Fruit fly (Drosophila melanogaster) whole organism, embryonic: ENCODE results near the gene Plc21C.

Experiments
- ATbp ChIP-seq: fragments of 200-800 bp; sonication (Bioruptor generic); optimal IDR thresholded peaks from 2 replicates; lab custom pipeline; 2017; ENCODE audit warnings: missing biosample characterization, mild to moderate bottlenecking, missing genetic modification characterization, missing genetic modification reagents
- Asciz ChIP-seq: fragments of 200-800 bp; sonication (Bioruptor generic); optimal IDR thresholded peaks from 2 replicates; lab custom pipeline; 2017; ENCODE audit warnings: missing biosample characterization, mild to moderate bottlenecking, missing genetic modification characterization, missing genetic modification reagents
- BEAF-32 ChIP-seq: fragments of 200-800 bp; sonication (Bioruptor generic); optimal IDR thresholded peaks from 3 replicates; lab custom pipeline; 2017; ENCODE audit warnings: missing biosample characterization, missing genetic modification characterization, mild to moderate bottlenecking, moderate library complexity, missing genetic modification reagents
- Bgb ChIP-seq: fragments of 200-800 bp; sonication (Bioruptor generic); IDR thresholded peaks from 2 replicates; pipeline ENCODE4 v1.3.6; 2022; ENCODE audit warnings: missing biosample characterization, missing genetic modification characterization; ENCODE audit not compliant: partially characterized antibody
- C15 ChIP-seq: fragments of 200-800 bp; sonication (Bioruptor generic); IDR thresholded peaks from 3 replicates; pipeline ENCODE4 v1.3.6; 2022; ENCODE audit warnings: missing biosample characterization, missing genetic modification characterization
- CG10462 ChIP-seq: fragments of 200-800 bp; sonication (Bioruptor generic); optimal IDR thresholded peaks from 2 replicates; lab custom pipeline; 2016; ENCODE audit warnings: missing biosample characterization, missing genetic modification characterization
- CG11696 ChIP-seq: fragments of 200-800 bp; sonication (Bioruptor generic); IDR thresholded peaks from 2 replicates; pipeline ENCODE4 v1.3.6; 2022; ENCODE audit warnings: missing biosample characterization, missing genetic modification characterization
- CG15269 ChIP-seq: fragments of 200-800 bp; sonication (Bioruptor generic); optimal IDR thresholded peaks from 2 replicates; lab custom pipeline; 2018; ENCODE audit warnings: missing biosample characterization, mild to moderate bottlenecking, missing genetic modification characterization, moderate library complexity
- CG15514 ChIP-seq: fragments of 200-800 bp; sonication (Bioruptor generic); optimal IDR thresholded peaks from 3 replicates; lab custom pipeline; 2017; ENCODE audit warnings: missing biosample characterization, missing genetic modification characterization, mild to moderate bottlenecking, moderate library complexity, missing genetic modification reagents
- CG15696 ChIP-seq: fragments of 200-800 bp; sonication (Bioruptor generic); optimal IDR thresholded peaks from 2 replicates; lab custom pipeline; 2019; ENCODE audit warnings: missing biosample characterization, mild to moderate bottlenecking, missing genetic modification characterization, moderate library complexity
- CG1603 ChIP-seq: fragments of 200-800 bp; sonication (Bioruptor generic); optimal IDR thresholded peaks from 2 replicates; lab custom pipeline; 2019; ENCODE audit warnings: missing biosample characterization, mild to moderate bottlenecking, missing genetic modification characterization, moderate library complexity
- CG17186 ChIP-seq: fragments of 200-800 bp; sonication (Bioruptor generic); optimal IDR thresholded peaks from 3 replicates; lab custom pipeline; 2017; ENCODE audit warnings: missing biosample characterization, missing genetic modification reagents, missing genetic modification characterization
- CG17385 ChIP-seq: fragments of 200-800 bp; sonication (Bioruptor generic); optimal IDR thresholded peaks from 3 replicates; lab custom pipeline; 2018; ENCODE audit warnings: missing biosample characterization, mild to moderate bottlenecking, missing genetic modification characterization
- CG18619 ChIP-seq: fragments of 200-800 bp; sonication (Bioruptor generic); optimal IDR thresholded peaks from 3 replicates; lab custom pipeline; 2017; ENCODE audit warnings: missing biosample characterization, mild to moderate bottlenecking, missing genetic modification characterization
- CG2116 ChIP-seq: fragments of 200-800 bp; sonication (Bioruptor generic); optimal IDR thresholded peaks from 3 replicates; lab custom pipeline; 2018; ENCODE audit warnings: missing biosample characterization, mild to moderate bottlenecking, missing genetic modification characterization
- CG2129 ChIP-seq: fragments of 200-800 bp; sonication (Bioruptor generic); IDR thresholded peaks from 2 replicates; pipeline ENCODE4 v1.3.6; 2022; ENCODE audit warnings: missing biosample characterization, missing genetic modification characterization; ENCODE audit not compliant: partially characterized antibody
- CG31224 ChIP-seq: fragments of 200-800 bp; sonication (Bioruptor generic); IDR thresholded peaks from 2 replicates; pipeline ENCODE4 v1.3.6; 2022; ENCODE audit warnings: missing biosample characterization, missing genetic modification characterization
- CG31441 ChIP-seq: fragments of 200-800 bp; sonication (Bioruptor generic); IDR thresholded peaks from 2 replicates; pipeline ENCODE4 v1.3.6; 2022; ENCODE audit warnings: missing biosample characterization, missing genetic modification characterization
- CG4328 ChIP-seq: fragments of 200-800 bp; sonication (Bioruptor generic); optimal IDR thresholded peaks from 3 replicates; lab custom pipeline; 2017; ENCODE audit warnings: missing biosample characterization, missing genetic modification reagents, missing genetic modification characterization
- CG4404 ChIP-seq: fragments of 200-800 bp; sonication (Bioruptor generic); IDR thresholded peaks from 2 replicates; pipeline ENCODE4 v1.3.6; 2022; ENCODE audit warnings: missing biosample characterization, missing genetic modification characterization
- CG4617 ChIP-seq: fragments of 200-800 bp; sonication (Bioruptor generic); optimal IDR thresholded peaks from 3 replicates; lab custom pipeline; 2016; ENCODE audit warnings: missing biosample characterization, missing genetic modification characterization, borderline replicate concordance
- CG4854 ChIP-seq: fragments of 200-800 bp; sonication (Bioruptor generic); optimal IDR thresholded peaks from 2 replicates; lab custom pipeline; 2016; ENCODE audit warnings: missing biosample characterization, missing genetic modification characterization, inconsistent platforms
- CG6175 ChIP-seq: fragments of 200-800 bp; sonication (Bioruptor generic); IDR thresholded peaks from 3 replicates; pipeline ENCODE4 v1.3.6; 2022; ENCODE audit warnings: missing biosample characterization, missing genetic modification characterization
- CG6689 ChIP-seq: fragments of 200-800 bp; sonication (Bioruptor generic); IDR thresholded peaks from 2 replicates; pipeline ENCODE4 v1.3.6; 2022; ENCODE audit warnings: missing biosample characterization, missing genetic modification characterization
- CG9876 ChIP-seq: fragments of 200-800 bp; sonication (Bioruptor generic); optimal IDR thresholded peaks from 2 replicates; lab custom pipeline; 2016; ENCODE audit warnings: missing biosample characterization, missing genetic modification characterization
- CHES-1-like ChIP-seq: fragments of 200-800 bp; sonication (Bioruptor generic); optimal IDR thresholded peaks from 2 replicates; lab custom pipeline; 2016; ENCODE audit warnings: missing biosample characterization, missing genetic modification characterization
- CrebB ChIP-seq: fragments of 200-800 bp; sonication (Bioruptor generic); optimal IDR thresholded peaks from 3 replicates; lab custom pipeline; 2018; ENCODE audit warnings: missing biosample characterization, mild to moderate bottlenecking, missing genetic modification characterization
- HLH54F ChIP-seq: fragments of 200-800 bp; sonication (Bioruptor generic); optimal IDR thresholded peaks from 3 replicates; lab custom pipeline; 2016; ENCODE audit warnings: missing biosample characterization, missing genetic modification characterization
- Hr51 ChIP-seq, 2 experiments: fragments of 200-800 bp; sonication (Bioruptor generic); optimal IDR thresholded peaks; 2 replicates in 1 of 2; 3 replicates in 1 of 2; lab custom pipeline; 2016 to 2018; ENCODE audit warnings: missing biosample characterization in 2 of 2, missing genetic modification characterization in 2 of 2, mild to moderate bottlenecking in 1 of 2, moderate library complexity in 1 of 2
- Max ChIP-seq: fragments of 200-800 bp; sonication (Bioruptor generic); optimal IDR thresholded peaks from 2 replicates; lab custom pipeline; 2016; ENCODE audit warnings: missing biosample characterization, mild to moderate bottlenecking, missing genetic modification characterization
- Meics ChIP-seq: fragments of 200-800 bp; sonication (Bioruptor generic); optimal IDR thresholded peaks from 2 replicates; lab custom pipeline; 2017; ENCODE audit warnings: missing biosample characterization, mild to moderate bottlenecking, missing genetic modification characterization
- Mrtf ChIP-seq: fragments of 200-800 bp; sonication (Bioruptor generic); IDR thresholded peaks from 3 replicates; pipeline ENCODE4 v1.3.6; 2022; ENCODE audit warnings: missing biosample characterization, missing genetic modification characterization
- Neu2 ChIP-seq: fragments of 200-800 bp; sonication (Bioruptor generic); optimal IDR thresholded peaks from 3 replicates; lab custom pipeline; 2016; ENCODE audit warnings: missing biosample characterization, missing genetic modification characterization, borderline replicate concordance
- Ptx1 ChIP-seq: fragments of 200-800 bp; sonication (Bioruptor generic); IDR thresholded peaks from 2 replicates; pipeline ENCODE4 v1.3.6; 2022; ENCODE audit warnings: missing biosample characterization, missing genetic modification characterization
- Sin3A ChIP-seq: fragments of >200 bp; optimal IDR thresholded peaks from 2 replicates; lab custom pipeline; 2018
- Ssrp ChIP-seq: fragments of 200-800 bp; sonication (Bioruptor generic); optimal IDR thresholded peaks from 2 replicates; lab custom pipeline; 2018; ENCODE audit warnings: missing biosample characterization, mild to moderate bottlenecking, missing genetic modification characterization, moderate library complexity
- Taf1 ChIP-seq: fragments of 200-800 bp; sonication (Bioruptor generic); IDR thresholded peaks from 2 replicates; pipeline ENCODE4 v1.3.6; 2022; ENCODE audit warnings: missing biosample characterization, missing genetic modification characterization
- Vsx1 ChIP-seq: fragments of 200-800 bp; sonication (Bioruptor generic); optimal IDR thresholded peaks from 2 replicates; lab custom pipeline; 2017; ENCODE audit warnings: missing biosample characterization, mild to moderate bottlenecking, missing genetic modification characterization, missing genetic modification reagents
- btn ChIP-seq: fragments of 200-800 bp; sonication (Bioruptor generic); optimal IDR thresholded peaks from 2 replicates; lab custom pipeline; 2016; ENCODE audit warnings: missing biosample characterization, missing genetic modification characterization
- fd64A ChIP-seq: fragments of 200-800 bp; sonication (Bioruptor generic); optimal IDR thresholded peaks from 3 replicates; lab custom pipeline; 2018; ENCODE audit warnings: missing biosample characterization, mild to moderate bottlenecking, missing genetic modification characterization
- jumu ChIP-seq: fragments of 200-800 bp; sonication (Bioruptor generic); optimal IDR thresholded peaks from 3 replicates; lab custom pipeline; 2016; ENCODE audit warnings: missing biosample characterization, missing genetic modification characterization
- mam ChIP-seq: fragments of 200-800 bp; sonication (Bioruptor generic); optimal IDR thresholded peaks from 3 replicates; lab custom pipeline; 2016; ENCODE audit warnings: missing biosample characterization, missing genetic modification characterization
- onecut ChIP-seq: fragments of 200-800 bp; sonication (Bioruptor generic); IDR thresholded peaks from 2 replicates; pipeline ENCODE4 v1.3.6; 2022; ENCODE audit warnings: missing biosample characterization, missing genetic modification characterization
- otp ChIP-seq: fragments of 200-800 bp; sonication (Bioruptor generic); IDR thresholded peaks from 3 replicates; pipeline ENCODE4, ENCODE4 v1.3.6; 2022; ENCODE audit warnings: missing biosample characterization, missing genetic modification characterization
- pho ChIP-seq: fragments of 200-800 bp; sonication (Bioruptor generic); optimal IDR thresholded peaks from 2 replicates; lab custom pipeline; 2016; ENCODE audit warnings: missing biosample characterization, missing genetic modification characterization
- shn ChIP-seq: fragments of 200-800 bp; sonication (Bioruptor generic); optimal IDR thresholded peaks from 3 replicates; lab custom pipeline; 2016; ENCODE audit warnings: missing biosample characterization, missing genetic modification characterization
- slbo ChIP-seq: fragments of 200-800 bp; sonication (Bioruptor generic); IDR thresholded peaks from 2 replicates; pipeline ENCODE4 v1.3.6; 2022; ENCODE audit warnings: missing biosample characterization, missing genetic modification characterization
- sqz ChIP-seq: fragments of 200-800 bp; sonication (Bioruptor generic); optimal IDR thresholded peaks from 3 replicates; lab custom pipeline; 2018; ENCODE audit warnings: missing biosample characterization, mild to moderate bottlenecking, missing genetic modification characterization
- ssp ChIP-seq: fragments of 200-800 bp; sonication (Bioruptor generic); IDR thresholded peaks from 2 replicates; pipeline ENCODE4 v1.3.6; 2022; ENCODE audit warnings: missing biosample characterization, missing genetic modification characterization
- sug ChIP-seq: fragments of 200-800 bp; optimal IDR thresholded peaks from 2 replicates; lab custom pipeline; 2019; ENCODE audit warnings: missing biosample characterization, mild to moderate bottlenecking, missing genetic modification characterization, moderate library complexity
- toy ChIP-seq: fragments of 200-800 bp; sonication (Bioruptor generic); IDR thresholded peaks from 2 replicates; pipeline ENCODE4 v1.3.6; 2022; ENCODE audit warnings: missing biosample characterization, missing genetic modification characterization
- vvl ChIP-seq: fragments of 200-800 bp; sonication (Bioruptor generic); IDR thresholded peaks from 2 replicates; pipeline ENCODE4 v1.3.6; 2022; ENCODE audit warnings: missing biosample characterization, missing genetic modification characterization

Plc21C gene

dm6 chr2L:283071-283482, 22.7 kb upstream of the Plc21C start, which contains the start of gene CG11601 (continued):
- no peak for TF ChIP-seq CG11696 (GFP tag; lab: Robert Waterston, UW)
- peak; percentile 40 for TF ChIP-seq BEAF-32 (GFP tag; lab: Kevin White, UChicago)
- peak; percentile 59 for TF ChIP-seq pho (GFP tag; lab: Kevin White, UChicago)
- TF ChIP-seq Neu2 = no peak
- TF ChIP-seq CG6175 (GFP tag; lab: Robert Waterston, UW) = no peak
- TF ChIP-seq Taf1 (GFP tag; lab: Robert Waterston, UW) = no peak
- no peak for TF ChIP-seq jumu (GFP tag; lab: Kevin White, UChicago)
- TF ChIP-seq CHES-1-like (GFP tag; lab: Kevin White, UChicago) = peak; percentile 2
- peak; percentile 38 for TF ChIP-seq CG9876 (GFP tag; lab: Kevin White, UChicago)
- TF ChIP-seq fd64A (GFP tag; lab: Kevin White, UChicago) = no peak
- TF ChIP-seq ssp (GFP tag; lab: Robert Waterston, UW) = peak; percentile 83
- peak; percentile 72 for TF ChIP-seq vvl (GFP tag; lab: Robert Waterston, UW)
- no peak for TF ChIP-seq CrebB
- TF ChIP-seq Sin3A (lab: Kevin White, UChicago) = peak; percentile 27
- no peak for TF ChIP-seq C15 (GFP tag; lab: Robert Waterston, UW)
- no peak for TF ChIP-seq CG4404 (GFP tag; lab: Robert Waterston, UW)
- no peak for TF ChIP-seq mam (GFP tag; lab: Kevin White, UChicago)
- peak; percentile 39 for TF ChIP-seq sug (tag; lab: Kevin White, UChicago)
- TF ChIP-seq CG2129 (GFP tag; lab: Robert Waterston, UW) = no peak
- no peak for TF ChIP-seq CG31224 (GFP tag; lab: Robert Waterston, UW)
- TF ChIP-seq CG4854 = no peak
- no peak for TF ChIP-seq Vsx1 (GFP tag; lab: Kevin White, UChicago)
- TF ChIP-seq CG15696 (tag; lab: Kevin White, UChicago) = no peak
- peak; percentile 47 for TF ChIP-seq onecut (GFP tag; lab: Robert Waterston, UW)
- TF ChIP-seq CG6689 (GFP tag; lab: Robert Waterston, UW) = peak; percentile 40
- no peak for TF ChIP-seq CG4617 (GFP tag; lab: Kevin White, UChicago)
- no peak for TF ChIP-seq ATbp
- no peak for TF ChIP-seq CG31441 (GFP tag; lab: Robert Waterston, UW)
- no peak for TF ChIP-seq otp (GFP tag; lab: Robert Waterston, UW)
- TF ChIP-seq Meics (GFP tag; lab: Kevin White, UChicago) = no peak
- no peak for TF ChIP-seq btn (GFP tag; lab: Kevin White, UChicago)
- no peak for TF ChIP-seq CG17186
- TF ChIP-seq Hr51 (GFP tag; optimal IDR thresholded peaks at IDR 0.05; lab: Kevin White, UChicago) = peak in 1 of 2 experiments; percentile 9
- TF ChIP-seq CG4328 = no peak
- peak; percentile 53 for TF ChIP-seq Bgb (GFP tag; lab: Robert Waterston, UW)
- no peak for TF ChIP-seq CG10462 (GFP tag; lab: Kevin White, UChicago)
- no peak for TF ChIP-seq toy (GFP tag; lab: Robert Waterston, UW)
- peak; percentile 62 for TF ChIP-seq CG1603 (tag; lab: Kevin White, UChicago)
- peak; percentile 57 for TF ChIP-seq slbo
- peak; percentile 80 for TF ChIP-seq CG15514 (GFP tag; lab: Kevin White, UChicago)
- TF ChIP-seq Ssrp = peak; percentile 11
- no peak for TF ChIP-seq sqz (GFP tag; lab: Kevin White, UChicago)
- TF ChIP-seq shn (GFP tag; lab: Kevin White, UChicago) = peak; percentile 56
- no peak for TF ChIP-seq Asciz (GFP tag; lab: Kevin White, UChicago)
- no peak for TF ChIP-seq CG15269 (tag; lab: Kevin White, UChicago)
- no peak for TF ChIP-seq Mrtf (GFP tag; lab: Robert Waterston, UW)
- no peak for TF ChIP-seq CG17385
- TF ChIP-seq CG2116 (GFP tag; lab: Kevin White, UChicago) = peak; percentile 52
- TF ChIP-seq HLH54F = peak; percentile 34
- no peak for TF ChIP-seq CG18619 (GFP tag; lab: Kevin White, UChicago)
- peak; percentile 50 for TF ChIP-seq Ptx1
- no peak for TF ChIP-seq Max
